Worm (Caenorhabditis elegans) whole organism, young adult: ENCODE results near the gene plk-3.
A peak's percentile ranks its signal among the peaks of the same experiment; 100 is the strongest.

ENCODE experiments used
- B0019.2 ChIP-seq: fragments of 200-800 bp; sonication (Bioruptor generic); conservative IDR thresholded peaks from 2 replicates; pipeline ENCODE4 v1.3.6; 2022; ENCODE audit warnings: missing genetic modification reagents, missing genetic modification characterization, missing compliant biosample characterization
- B0035.1 ChIP-seq: sonication (generic microtip); optimal IDR thresholded peaks from 2 replicates; lab custom pipeline; 2016; ENCODE audit warnings: missing genetic modification characterization, mild to moderate bottlenecking, missing compliant biosample characterization, missing genotype, missing genetic modification reagents
- B0336.3 ChIP-seq: fragments of 200-800 bp; sonication (Bioruptor generic); IDR thresholded peaks from 2 replicates; pipeline ENCODE4 v1.3.6; 2022; ENCODE audit warnings: missing genetic modification characterization, missing compliant biosample characterization
- C06A6.2 ChIP-seq: fragments of 200-800 bp; sonication (Bioruptor generic); conservative IDR thresholded peaks from 2 replicates; pipeline ENCODE4 v1.3.6; 2022; ENCODE audit warnings: missing genetic modification characterization, missing compliant biosample characterization
- D2030.7 ChIP-seq: fragments of 200-800 bp; sonication (Bioruptor generic); IDR thresholded peaks from 2 replicates; pipeline ENCODE4 v1.3.6; 2022; ENCODE audit warnings: missing genetic modification reagents, missing genetic modification characterization, missing compliant biosample characterization
- F10E7.11 ChIP-seq: sonication (generic microtip); optimal IDR thresholded peaks from 2 replicates; lab custom pipeline; 2017; ENCODE audit warnings: mild to moderate bottlenecking, missing genetic modification characterization, moderate library complexity, missing compliant biosample characterization
- F23B12.7 ChIP-seq: sonication (generic microtip); optimal IDR thresholded peaks from 2 replicates; lab custom pipeline; 2017; ENCODE audit warnings: missing genetic modification characterization, mild to moderate bottlenecking, missing compliant biosample characterization, antibody characterized with exemption, moderate library complexity; ENCODE audit not compliant: insufficient read depth
- F33H1.4 ChIP-seq: fragments of 200-800 bp; sonication (Bioruptor generic); IDR thresholded peaks from 2 replicates; pipeline ENCODE4 v1.3.6; 2022; ENCODE audit warnings: missing genetic modification reagents, missing genetic modification characterization, missing compliant biosample characterization
- F39B2.1 ChIP-seq: fragments of 200-800 bp; sonication (Bioruptor generic); IDR thresholded peaks from 2 replicates; pipeline ENCODE4 v1.3.6; 2022; ENCODE audit warnings: missing genetic modification reagents, missing genetic modification characterization, missing compliant biosample characterization
- T07F8.4 ChIP-seq: sonication (generic microtip); optimal IDR thresholded peaks from 2 replicates; lab custom pipeline; 2016; ENCODE audit warnings: mild to moderate bottlenecking, missing genetic modification characterization, moderate library complexity, missing compliant biosample characterization
- Y79H2A.3 ChIP-seq: fragments of 200-800 bp; sonication (Bioruptor generic); conservative IDR thresholded peaks from 2 replicates; pipeline ENCODE4 v1.3.6; 2022; ENCODE audit warnings: missing genetic modification reagents, missing genetic modification characterization, missing compliant biosample characterization
- Y95B8A.8 ChIP-seq: fragments of 200-800 bp; sonication (Bioruptor generic); IDR thresholded peaks from 2 replicates; pipeline ENCODE4 v1.3.6; 2022; ENCODE audit warnings: missing genetic modification reagents, missing genetic modification characterization, missing compliant biosample characterization
- ZK185.1 ChIP-seq: sonication (generic microtip); optimal IDR thresholded peaks from 2 replicates; lab custom pipeline; 2016; ENCODE audit warnings: mild to moderate bottlenecking, missing genetic modification characterization, missing compliant biosample characterization; ENCODE audit not compliant: poor library complexity, severe bottlenecking
- akir-1 ChIP-seq: fragments of 200-800 bp; sonication (Bioruptor generic); optimal IDR thresholded peaks from 2 replicates; lab custom pipeline; 2018; ENCODE audit warnings: mild to moderate bottlenecking, missing genetic modification characterization, moderate library complexity, missing compliant biosample characterization
- attf-3 ChIP-seq: fragments of 200-800 bp; sonication (Bioruptor generic); conservative IDR thresholded peaks from 2 replicates; pipeline ENCODE4 v1.3.6; 2022; ENCODE audit warnings: missing genetic modification reagents, missing genetic modification characterization, missing compliant biosample characterization
- bed-1 ChIP-seq: fragments of 200-800 bp; sonication (Bioruptor generic); IDR thresholded peaks from 2 replicates; pipeline ENCODE4 v1.3.6; 2022; ENCODE audit warnings: missing genetic modification reagents, missing genetic modification characterization, missing compliant biosample characterization
- ccch-3 ChIP-seq: fragments of 200-800 bp; sonication (Bioruptor generic); optimal IDR thresholded peaks from 2 replicates; lab custom pipeline; 2018; ENCODE audit warnings: mild to moderate bottlenecking, missing genetic modification characterization, missing compliant biosample characterization
- cebp-1 ChIP-seq, 2 experiments: fragments of 200-800 bp in 1 of 2; sonication (Bioruptor generic) in 1 of 2; sonication (generic microtip) in 1 of 2; IDR thresholded peaks in 1 of 2; optimal IDR thresholded peaks in 1 of 2; 2 replicates each; pipeline versions ENCODE4 v1.3.6 to Lab custom; 2017 to 2022; ENCODE audit warnings: missing compliant biosample characterization in 2 of 2, missing genetic modification characterization in 2 of 2, mild to moderate bottlenecking in 1 of 2, missing genetic modification reagents in 1 of 2, moderate library complexity in 1 of 2
- cebp-2 ChIP-seq: fragments of 200-800 bp; sonication (Bioruptor generic); IDR thresholded peaks from 2 replicates; pipeline ENCODE4 v1.3.6; 2022; ENCODE audit warnings: missing genetic modification characterization, missing compliant biosample characterization
- ceh-100 ChIP-seq: fragments of 200-800 bp; sonication (Bioruptor generic); IDR thresholded peaks from 2 replicates; pipeline ENCODE4 v1.3.6; 2022; ENCODE audit warnings: missing genetic modification reagents, missing genetic modification characterization, missing compliant biosample characterization
- ceh-58 ChIP-seq: fragments of 200-800 bp; sonication (Bioruptor generic); IDR thresholded peaks from 2 replicates; pipeline ENCODE4 v1.3.6; 2022; ENCODE audit warnings: missing genetic modification characterization, missing compliant biosample characterization
- ceh-79 ChIP-seq: sonication (generic microtip); optimal IDR thresholded peaks from 2 replicates; lab custom pipeline; 2017; ENCODE audit warnings: mild to moderate bottlenecking, missing genetic modification characterization, missing compliant biosample characterization
- dpff-1 ChIP-seq: sonication (generic microtip); optimal IDR thresholded peaks from 2 replicates; lab custom pipeline; 2017; ENCODE audit warnings: mild to moderate bottlenecking, missing genetic modification characterization, missing compliant biosample characterization
- dpl-1 ChIP-seq: fragments of 150-350 bp; optimal IDR thresholded peaks from 2 replicates; lab custom pipeline; 2014; ENCODE audit warnings: missing biosample characterization, missing genetic modification reagents, missing genetic modification characterization
- egl-18 ChIP-seq: fragments of 200-800 bp; sonication (Bioruptor generic); IDR thresholded peaks from 2 replicates; pipeline ENCODE4 v1.3.6; 2022; ENCODE audit warnings: missing genetic modification reagents, missing genetic modification characterization, missing compliant biosample characterization
- ets-4 ChIP-seq: fragments of 200-800 bp; sonication (Bioruptor generic); optimal IDR thresholded peaks from 2 replicates; lab custom pipeline; 2018; ENCODE audit warnings: mild to moderate bottlenecking, missing genetic modification characterization, missing compliant biosample characterization
- fkh-3 ChIP-seq: sonication (generic microtip); optimal IDR thresholded peaks from 2 replicates; lab custom pipeline; 2016; ENCODE audit warnings: mild to moderate bottlenecking, missing genetic modification characterization, missing compliant biosample characterization
- hmg-1.2 ChIP-seq: fragments of 200-800 bp; sonication (Bioruptor generic); IDR thresholded peaks from 2 replicates; pipeline ENCODE4 v1.3.6; 2022; ENCODE audit warnings: missing genetic modification reagents, missing genetic modification characterization, missing compliant biosample characterization
- hmg-20 ChIP-seq: fragments of 200-800 bp; sonication (Bioruptor generic); IDR thresholded peaks from 2 replicates; pipeline ENCODE4 v1.3.6; 2022; ENCODE audit warnings: missing genetic modification reagents, missing genetic modification characterization, missing compliant biosample characterization
- lag-1 ChIP-seq: fragments of 200-800 bp; sonication (Bioruptor generic); IDR thresholded peaks from 2 replicates; pipeline ENCODE4 v1.3.6; 2022; ENCODE audit warnings: missing genetic modification reagents, missing genetic modification characterization, missing compliant biosample characterization
- lin-26 ChIP-seq: fragments of 200-800 bp; sonication (Bioruptor generic); IDR thresholded peaks from 2 replicates; pipeline ENCODE4 v1.3.6; 2022; ENCODE audit warnings: missing genetic modification reagents, missing genetic modification characterization, missing compliant biosample characterization
- lir-1 ChIP-seq: fragments of 200-800 bp; sonication (Bioruptor generic); conservative IDR thresholded peaks from 2 replicates; pipeline ENCODE4 v1.3.6; 2022; ENCODE audit warnings: missing genetic modification reagents, missing genetic modification characterization, missing compliant biosample characterization
- madf-10 ChIP-seq: sonication (generic microtip); optimal IDR thresholded peaks from 2 replicates; lab custom pipeline; 2016; ENCODE audit warnings: mild to moderate bottlenecking, missing genetic modification characterization, missing compliant biosample characterization
- madf-6 ChIP-seq: fragments of 200-800 bp; sonication (Bioruptor generic); IDR thresholded peaks from 2 replicates; pipeline ENCODE4 v1.3.6; 2022; ENCODE audit warnings: missing genetic modification reagents, missing genetic modification characterization, missing compliant biosample characterization
- mel-28 ChIP-seq: sonication (generic microtip); optimal IDR thresholded peaks from 2 replicates; lab custom pipeline; 2016; ENCODE audit warnings: borderline replicate concordance, mild to moderate bottlenecking, missing genetic modification characterization, missing compliant biosample characterization
- nhr-179 ChIP-seq: sonication (generic microtip); optimal IDR thresholded peaks from 2 replicates; lab custom pipeline; 2016; ENCODE audit warnings: mild to moderate bottlenecking, missing genetic modification characterization, missing compliant biosample characterization
- nhr-80 ChIP-seq: sonication (generic microtip); optimal IDR thresholded peaks from 2 replicates; lab custom pipeline; 2016; ENCODE audit warnings: missing genetic modification characterization, missing compliant biosample characterization
- pha-4 ChIP-seq: fragments of 150-350 bp; sonication (generic microtip); optimal IDR thresholded peaks from 2 replicates; lab custom pipeline; 2014; ENCODE audit warnings: missing biosample characterization, missing genetic modification reagents, missing genetic modification characterization
- repo-1 ChIP-seq: sonication (generic microtip); optimal IDR thresholded peaks from 2 replicates; lab custom pipeline; 2017; ENCODE audit warnings: mild to moderate bottlenecking, missing genetic modification characterization, missing compliant biosample characterization
- sdz-38 ChIP-seq: sonication (generic microtip); optimal IDR thresholded peaks from 2 replicates; lab custom pipeline; 2016; ENCODE audit warnings: missing genotype, missing genetic modification characterization, missing compliant biosample characterization
- snpc-1.1 ChIP-seq: sonication (generic microtip); optimal IDR thresholded peaks from 2 replicates; lab custom pipeline; 2017; ENCODE audit warnings: missing genetic modification characterization, mild to moderate bottlenecking, missing compliant biosample characterization, antibody characterized with exemption, moderate library complexity, missing genotype, missing genetic modification reagents; ENCODE audit not compliant: insufficient read depth
- sptf-2 ChIP-seq: fragments of 200-800 bp; sonication (Bioruptor generic); optimal IDR thresholded peaks from 2 replicates; lab custom pipeline; 2018; ENCODE audit warnings: mild to moderate bottlenecking, missing genetic modification characterization, missing compliant biosample characterization
- tbp1 ChIP-seq: fragments of 200-800 bp; sonication (Bioruptor generic); optimal IDR thresholded peaks from 2 replicates; lab custom pipeline; 2018; ENCODE audit warnings: mild to moderate bottlenecking, missing genetic modification characterization, missing compliant biosample characterization
- tlf-1 ChIP-seq: fragments of 200-800 bp; sonication (Bioruptor generic); optimal IDR thresholded peaks from 2 replicates; lab custom pipeline; 2018; ENCODE audit warnings: mild to moderate bottlenecking, missing genetic modification characterization, missing compliant biosample characterization
- unc-62 ChIP-seq: fragments of 150-350 bp; optimal IDR thresholded peaks from 2 replicates; lab custom pipeline; 2014; ENCODE audit warnings: missing biosample characterization, missing genetic modification reagents, missing genetic modification characterization
- ztf-28 ChIP-seq: fragments of 200-800 bp; sonication (Bioruptor generic); IDR thresholded peaks from 2 replicates; pipeline ENCODE4 v1.3.6; 2022; ENCODE audit warnings: missing genetic modification reagents, missing genetic modification characterization, missing compliant biosample characterization
- ztf-3 ChIP-seq: fragments of 200-800 bp; sonication (Bioruptor generic); optimal IDR thresholded peaks from 2 replicates; lab custom pipeline; 2018; ENCODE audit warnings: mild to moderate bottlenecking, missing genetic modification characterization, missing compliant biosample characterization

The plk-3 gene

DNA sequence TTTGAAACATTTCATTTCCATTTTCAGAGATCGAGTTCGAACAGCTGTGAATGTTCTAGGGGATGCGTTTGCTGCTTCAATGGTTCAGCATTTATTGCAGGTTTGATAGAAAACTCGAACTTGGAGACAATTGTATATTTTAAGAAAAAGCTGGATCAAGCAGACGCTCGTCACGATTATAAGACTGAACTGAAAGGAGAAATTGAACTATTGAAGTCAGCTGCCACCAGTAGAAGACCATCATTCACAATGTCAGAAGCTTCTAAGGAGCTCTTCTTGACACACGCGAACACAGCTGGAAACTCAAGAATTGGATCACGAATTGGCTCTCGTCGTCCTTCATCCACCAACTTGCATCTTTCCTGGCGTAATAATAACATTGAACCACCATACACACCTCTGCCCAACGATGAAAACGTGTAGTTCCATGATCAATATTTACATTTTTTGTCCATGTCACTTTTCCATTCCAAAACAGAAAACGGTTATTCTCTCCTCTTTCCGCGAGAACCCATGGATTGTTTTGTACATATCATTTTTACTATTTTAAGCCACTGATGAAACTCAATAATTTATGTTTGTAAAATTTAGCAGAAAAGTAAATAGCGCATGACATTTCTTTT, 33.0 kb upstream of the plk-3 start:
- TF ChIP-seq lag-1 (GFP tag; lab: Robert Waterston, UW) (no peak), nhr-179 (tag; lab: Kevin White, UChicago) (no peak), cebp-2 (GFP tag; lab: Robert Waterston, UW) (peak; percentile 79; the same call in 1 of the 2 replicates), ztf-3 (GFP tag; lab: Kevin White, UChicago) (no peak), cebp-1 (GFP tag; IDR thresholded peaks at IDR 0.05; lab: Robert Waterston, UW) (no peak), cebp-1 (tag; optimal IDR thresholded peaks at IDR 0.05; lab: Kevin White, UChicago) (peak; percentile 65), tlf-1 (GFP tag; lab: Kevin White, UChicago) (peak; percentile 77), dpff-1 (tag; lab: Kevin White, UChicago) (no peak), sptf-2 (no peak), fkh-3 (tag; lab: Kevin White, UChicago) (no peak), ccch-3 (GFP tag; lab: Kevin White, UChicago) (no peak), Y79H2A.3 (GFP tag; lab: Robert Waterston, UW) (0 out of 2 replicates have a peak, but pooled peaks have one; percentile 46), nhr-80 (tag; lab: Kevin White, UChicago) (no peak), ZK185.1 (tag; lab: Kevin White, UChicago) (peak; percentile 67), pha-4 (tag; lab: Kevin White, UChicago) (peak; percentile 36), dpl-1 (GFP tag; lab: Kevin White, UChicago) (no peak), B0336.3 (GFP tag; lab: Robert Waterston, UW) (peak; percentile 86), tbp1 (GFP tag; lab: Kevin White, UChicago) (peak; percentile 39), ztf-28 (GFP tag; lab: Robert Waterston, UW) (no peak), unc-62 (GFP tag; lab: Kevin White, UChicago) (no peak), madf-10 (peak; percentile 52), akir-1 (GFP tag; lab: Kevin White, UChicago) (no peak), B0035.1 (tag; lab: Kevin White, UChicago) (peak; percentile 10), bed-1 (GFP tag; lab: Robert Waterston, UW) (no peak), lir-1 (GFP tag; lab: Robert Waterston, UW) (peak; percentile 19; the same call in 1 of the 2 replicates), B0019.2 (GFP tag; lab: Robert Waterston, UW) (no peak), D2030.7 (GFP tag; lab: Robert Waterston, UW) (peak; percentile 34; the same call in 1 of the 2 replicates), ceh-58 (GFP tag; lab: Robert Waterston, UW) (no peak), C06A6.2 (peak; percentile 48; the same call in 1 of the 2 replicates), snpc-1.1 (tag; lab: Kevin White, UChicago) (no peak), ets-4 (GFP tag; lab: Kevin White, UChicago) (no peak), repo-1 (peak; percentile 88), attf-3 (peak; percentile 25; the same call in 1 of the 2 replicates), sdz-38 (no peak), F33H1.4 (GFP tag; lab: Robert Waterston, UW) (peak; percentile 20; the same call in 1 of the 2 replicates), T07F8.4 (no peak), madf-6 (GFP tag; lab: Robert Waterston, UW) (peak; percentile 48), lin-26 (GFP tag; lab: Robert Waterston, UW) (peak; percentile 55; the same call in 1 of the 2 replicates), mel-28 (no peak), hmg-20 (GFP tag; lab: Robert Waterston, UW) (no peak), ceh-79 (tag; lab: Kevin White, UChicago) (no peak), F39B2.1 (GFP tag; lab: Robert Waterston, UW) (0 out of 2 replicates have a peak, but pooled peaks have one; percentile 40), F23B12.7 (no peak), Y95B8A.8 (GFP tag; lab: Robert Waterston, UW) (peak; percentile 73), ceh-100 (GFP tag; lab: Robert Waterston, UW) (no peak), F10E7.11 (tag; lab: Kevin White, UChicago) (peak; percentile 36), hmg-1.2 (GFP tag; lab: Robert Waterston, UW) (peak; percentile 50), egl-18 (GFP tag; lab: Robert Waterston, UW) (no peak)
